Fruit fly (Drosophila melanogaster) whole organism, embryonic: ENCODE results near the gene cpb.

Experiments
- Ada2b ChIP-seq: fragments of 200-800 bp; sonication (Bioruptor generic); IDR thresholded peaks from 2 replicates; pipeline ENCODE4 v1.3.6; 2022; ENCODE audit warnings: missing biosample characterization, missing genetic modification characterization
- Antp ChIP-seq: fragments of 200-800 bp; sonication (Bioruptor generic); optimal IDR thresholded peaks from 3 replicates; lab custom pipeline; 2016; ENCODE audit warnings: missing biosample characterization, missing genetic modification characterization
- Atf3 ChIP-seq: fragments of 200-800 bp; sonication (Bioruptor generic); optimal IDR thresholded peaks from 3 replicates; lab custom pipeline; 2016; ENCODE audit warnings: missing biosample characterization, missing genetic modification characterization
- BEAF-32 ChIP-seq: fragments of 200-800 bp; sonication (Bioruptor generic); optimal IDR thresholded peaks from 3 replicates; lab custom pipeline; 2017; ENCODE audit warnings: missing biosample characterization, missing genetic modification characterization, mild to moderate bottlenecking, moderate library complexity, missing genetic modification reagents
- Bgb ChIP-seq: fragments of 200-800 bp; sonication (Bioruptor generic); IDR thresholded peaks from 2 replicates; pipeline ENCODE4 v1.3.6; 2022; ENCODE audit warnings: missing biosample characterization, missing genetic modification characterization; ENCODE audit not compliant: partially characterized antibody
- CG11695 ChIP-seq: fragments of 200-800 bp; sonication (Bioruptor generic); IDR thresholded peaks from 3 replicates; pipeline ENCODE4 v1.3.6; 2022; ENCODE audit warnings: missing biosample characterization, missing genetic modification characterization
- CG13296 ChIP-seq: fragments of 200-800 bp; sonication (Bioruptor generic); optimal IDR thresholded peaks from 3 replicates; lab custom pipeline; 2018; ENCODE audit warnings: missing biosample characterization, mild to moderate bottlenecking, missing genetic modification characterization
- CG13775 ChIP-seq: fragments of 200-800 bp; sonication (Bioruptor generic); optimal IDR thresholded peaks from 3 replicates; lab custom pipeline; 2017; ENCODE audit warnings: missing biosample characterization, mild to moderate bottlenecking, missing genetic modification characterization
- CG14050 ChIP-seq: fragments of 200-800 bp; sonication (Bioruptor generic); IDR thresholded peaks from 3 replicates; pipeline ENCODE4 v1.3.6; 2022; ENCODE audit warnings: missing biosample characterization, missing genetic modification characterization
- CG15073 ChIP-seq: fragments of 200-800 bp; sonication (Bioruptor generic); optimal IDR thresholded peaks from 2 replicates; lab custom pipeline; 2016; ENCODE audit warnings: missing biosample characterization, missing genetic modification characterization
- CG15269 ChIP-seq: fragments of 200-800 bp; sonication (Bioruptor generic); optimal IDR thresholded peaks from 2 replicates; lab custom pipeline; 2018; ENCODE audit warnings: missing biosample characterization, mild to moderate bottlenecking, missing genetic modification characterization, moderate library complexity
- CG1602 ChIP-seq: fragments of 200-800 bp; sonication (Bioruptor generic); optimal IDR thresholded peaks from 3 replicates; lab custom pipeline; 2016; ENCODE audit warnings: missing biosample characterization, missing genetic modification characterization
- CG1832 ChIP-seq: fragments of 200-800 bp; sonication (Bioruptor generic); optimal IDR thresholded peaks from 2 replicates; lab custom pipeline; 2017; ENCODE audit warnings: missing biosample characterization, mild to moderate bottlenecking, missing genetic modification characterization, inconsistent platforms
- CG34422 ChIP-seq: fragments of 200-800 bp; sonication (Bioruptor generic); IDR thresholded peaks from 3 replicates; pipeline ENCODE4 v1.3.6; 2022; ENCODE audit warnings: missing biosample characterization, missing genetic modification characterization
- CG4282 ChIP-seq: fragments of 200-800 bp; sonication (Bioruptor generic); optimal IDR thresholded peaks from 2 replicates; lab custom pipeline; 2016; ENCODE audit warnings: missing biosample characterization, missing genetic modification characterization
- CG4424 ChIP-seq: fragments of 200-800 bp; sonication (Bioruptor generic); optimal IDR thresholded peaks from 3 replicates; lab custom pipeline; 2016; ENCODE audit warnings: missing biosample characterization, missing genetic modification characterization
- CG6689 ChIP-seq: fragments of 200-800 bp; sonication (Bioruptor generic); IDR thresholded peaks from 2 replicates; pipeline ENCODE4 v1.3.6; 2022; ENCODE audit warnings: missing biosample characterization, missing genetic modification characterization
- CG8765 ChIP-seq: fragments of 200-800 bp; sonication (Bioruptor generic); IDR thresholded peaks from 2 replicates; pipeline ENCODE4 v1.3.6; 2022; ENCODE audit warnings: missing biosample characterization, missing genetic modification characterization
- CrebB ChIP-seq: fragments of 200-800 bp; sonication (Bioruptor generic); optimal IDR thresholded peaks from 3 replicates; lab custom pipeline; 2018; ENCODE audit warnings: missing biosample characterization, mild to moderate bottlenecking, missing genetic modification characterization
- Dek ChIP-seq: fragments of 200-800 bp; sonication (Bioruptor generic); optimal IDR thresholded peaks from 3 replicates; lab custom pipeline; 2019; ENCODE audit warnings: missing biosample characterization, mild to moderate bottlenecking, missing genetic modification characterization, moderate library complexity
- Doc2 ChIP-seq: fragments of 200-800 bp; sonication (Bioruptor generic); IDR thresholded peaks from 2 replicates; pipeline ENCODE4 v1.3.6; 2022; ENCODE audit warnings: missing biosample characterization, missing genetic modification characterization
- Dp ChIP-seq: fragments of 200-800 bp; sonication (Bioruptor generic); optimal IDR thresholded peaks from 2 replicates; lab custom pipeline; 2018; ENCODE audit warnings: missing biosample characterization, mild to moderate bottlenecking, missing genetic modification characterization, moderate library complexity
- Elba2 ChIP-seq: fragments of 200-800 bp; sonication (Bioruptor generic); optimal IDR thresholded peaks from 3 replicates; lab custom pipeline; 2016; ENCODE audit warnings: missing biosample characterization, missing genetic modification characterization
- HLH4C ChIP-seq: fragments of 200-800 bp; sonication (Bioruptor generic); IDR thresholded peaks from 3 replicates; pipeline ENCODE4 v1.3.6; 2022; ENCODE audit warnings: missing biosample characterization, missing genetic modification characterization; ENCODE audit not compliant: partially characterized antibody
- Hr51 ChIP-seq, 2 experiments: fragments of 200-800 bp; sonication (Bioruptor generic); optimal IDR thresholded peaks; 2 replicates in 1 of 2; 3 replicates in 1 of 2; lab custom pipeline; 2016 to 2018; ENCODE audit warnings: missing biosample characterization in 2 of 2, missing genetic modification characterization in 2 of 2, mild to moderate bottlenecking in 1 of 2, moderate library complexity in 1 of 2
- MESR4 ChIP-seq: fragments of 200-800 bp; sonication (Bioruptor generic); optimal IDR thresholded peaks from 2 replicates; lab custom pipeline; 2018; ENCODE audit warnings: missing biosample characterization, mild to moderate bottlenecking, missing genetic modification characterization, moderate library complexity
- MTF-1 ChIP-seq: fragments of 200-800 bp; sonication (Bioruptor generic); optimal IDR thresholded peaks from 2 replicates; lab custom pipeline; 2018; ENCODE audit warnings: missing biosample characterization, mild to moderate bottlenecking, missing genetic modification characterization, borderline replicate concordance
- Max ChIP-seq: fragments of 200-800 bp; sonication (Bioruptor generic); optimal IDR thresholded peaks from 2 replicates; lab custom pipeline; 2016; ENCODE audit warnings: missing biosample characterization, mild to moderate bottlenecking, missing genetic modification characterization
- Mrtf ChIP-seq: fragments of 200-800 bp; sonication (Bioruptor generic); IDR thresholded peaks from 3 replicates; pipeline ENCODE4 v1.3.6; 2022; ENCODE audit warnings: missing biosample characterization, missing genetic modification characterization
- NFAT ChIP-seq: fragments of 200-800 bp; sonication (Bioruptor generic); IDR thresholded peaks from 2 replicates; pipeline ENCODE4 v1.3.6; 2022; ENCODE audit warnings: missing biosample characterization, missing genetic modification characterization
- Nf-YC ChIP-seq: fragments of 200-800 bp; optimal IDR thresholded peaks from 3 replicates; lab custom pipeline; 2019; ENCODE audit warnings: missing biosample characterization, mild to moderate bottlenecking, missing genetic modification characterization, moderate library complexity
- Sry-β ChIP-seq: fragments of 200-800 bp; sonication (Bioruptor generic); optimal IDR thresholded peaks from 2 replicates; lab custom pipeline; 2018; ENCODE audit warnings: missing biosample characterization, mild to moderate bottlenecking, missing genetic modification characterization, moderate library complexity
- Xbp1 ChIP-seq: fragments of 200-800 bp; sonication (Bioruptor generic); optimal IDR thresholded peaks from 3 replicates; lab custom pipeline; 2016; ENCODE audit warnings: missing biosample characterization, mild to moderate bottlenecking, missing genetic modification characterization
- aop ChIP-seq: fragments of 200-800 bp; sonication (Bioruptor generic); IDR thresholded peaks from 2 replicates; pipeline ENCODE4 v1.3.6; 2022; ENCODE audit warnings: missing biosample characterization, missing genetic modification characterization
- bcd ChIP-seq: fragments of 200-800 bp; sonication (Bioruptor generic); optimal IDR thresholded peaks from 2 replicates; lab custom pipeline; 2017; ENCODE audit warnings: missing biosample characterization, mild to moderate bottlenecking, missing genetic modification characterization
- caup ChIP-seq: fragments of 200-800 bp; sonication (Bioruptor generic); optimal IDR thresholded peaks from 3 replicates; lab custom pipeline; 2017; ENCODE audit warnings: missing biosample characterization, mild to moderate bottlenecking, missing genetic modification characterization, moderate library complexity; ENCODE audit not compliant: severe bottlenecking
- chn ChIP-seq: fragments of 200-800 bp; sonication (Bioruptor generic); optimal IDR thresholded peaks from 2 replicates; lab custom pipeline; 2016; ENCODE audit warnings: missing biosample characterization, missing genetic modification characterization
- ci ChIP-seq: fragments of 200-800 bp; sonication (Bioruptor generic); IDR thresholded peaks from 3 replicates; pipeline ENCODE4 v1.3.6; 2022; ENCODE audit warnings: missing biosample characterization, missing genetic modification characterization
- exex ChIP-seq: fragments of 200-800 bp; sonication (Bioruptor generic); optimal IDR thresholded peaks from 4 replicates; lab custom pipeline; 2018; ENCODE audit warnings: missing biosample characterization, mild to moderate bottlenecking, missing genetic modification characterization, moderate library complexity
- gfzf ChIP-seq: fragments of 200-800 bp; sonication (Bioruptor generic); optimal IDR thresholded peaks from 2 replicates; lab custom pipeline; 2016; ENCODE audit warnings: missing biosample characterization, mild to moderate bottlenecking, missing genetic modification characterization, moderate library complexity
- grn ChIP-seq: fragments of 200-800 bp; sonication (Bioruptor generic); optimal IDR thresholded peaks from 3 replicates; lab custom pipeline; 2017; ENCODE audit warnings: missing biosample characterization, missing genetic modification characterization
- lbe ChIP-seq: fragments of 200-800 bp; sonication (Bioruptor generic); optimal IDR thresholded peaks from 2 replicates; lab custom pipeline; 2016; ENCODE audit warnings: missing biosample characterization, mild to moderate bottlenecking, missing genetic modification characterization
- lola ChIP-seq, 3 experiments: fragments of >200 bp in 2 of 3; fragments of 200-800 bp in 1 of 3; sonication (Bioruptor generic) in 1 of 3; optimal IDR thresholded peaks; 2 replicates each; lab custom pipeline; 2017 to 2019; ENCODE audit warnings: missing biosample characterization in 3 of 3, missing genetic modification characterization in 3 of 3, mild to moderate bottlenecking in 1 of 3, moderate library complexity in 1 of 3
- mld ChIP-seq: fragments of 200-800 bp; sonication (Bioruptor generic); IDR thresholded peaks from 3 replicates; pipeline ENCODE4 v1.3.6; 2022; ENCODE audit warnings: missing biosample characterization, missing genetic modification characterization; ENCODE audit not compliant: partially characterized antibody
- pum ChIP-seq: fragments of 200-800 bp; sonication (Bioruptor generic); optimal IDR thresholded peaks from 2 replicates; lab custom pipeline; 2016; ENCODE audit warnings: missing biosample characterization, missing genetic modification characterization
- ro ChIP-seq: fragments of 200-800 bp; sonication (Bioruptor generic); IDR thresholded peaks from 2 replicates; pipeline ENCODE4 v1.3.6; 2022; ENCODE audit warnings: missing biosample characterization, missing genetic modification characterization
- scrt ChIP-seq: fragments of 200-800 bp; sonication (Bioruptor generic); optimal IDR thresholded peaks from 2 replicates; lab custom pipeline; 2018; ENCODE audit warnings: missing biosample characterization, mild to moderate bottlenecking, missing genetic modification characterization, moderate library complexity
- slp2 ChIP-seq: fragments of 200-800 bp; sonication (Bioruptor generic); optimal IDR thresholded peaks from 2 replicates; lab custom pipeline; 2016; ENCODE audit warnings: missing biosample characterization, missing genetic modification characterization
- sr ChIP-seq: fragments of 200-800 bp; sonication (Bioruptor generic); IDR thresholded peaks from 3 replicates; pipeline ENCODE4 v1.3.6; 2022; ENCODE audit warnings: missing biosample characterization, missing genetic modification characterization
- tup ChIP-seq: fragments of 200-800 bp; sonication (Bioruptor generic); optimal IDR thresholded peaks from 2 replicates; lab custom pipeline; 2016; ENCODE audit warnings: missing biosample characterization, mild to moderate bottlenecking, missing genetic modification characterization, moderate library complexity
- usp ChIP-seq: fragments of >200 bp; optimal IDR thresholded peaks from 2 replicates; lab custom pipeline; 2017; ENCODE audit warnings: missing biosample characterization, missing genetic modification characterization

The cpb gene

DNA sequence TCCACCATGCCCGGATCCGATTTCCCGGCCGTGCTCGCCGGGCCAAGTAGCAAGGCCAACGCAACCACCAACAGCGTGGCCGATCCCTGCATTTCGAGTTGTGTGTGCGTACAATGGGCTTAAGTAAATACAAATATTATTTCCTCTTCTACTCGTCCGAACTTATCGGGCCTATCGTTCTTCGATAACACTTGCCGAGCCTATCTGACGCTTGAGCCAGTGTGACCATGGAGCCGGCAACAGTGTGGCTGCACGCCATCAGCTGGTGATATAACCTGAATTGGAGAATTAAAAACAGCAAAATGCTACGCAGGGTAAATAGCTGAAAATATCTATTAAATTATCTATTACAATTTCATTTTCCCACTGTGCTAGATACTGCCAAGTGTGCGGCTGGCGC lies 5.5 kb downstream of the cpb start, which contains the start of the genes CG17660 and mRpL48 (continued):
- peak; percentile 3 for TF ChIP-seq MTF-1
- TF ChIP-seq CG15269 (tag; lab: Kevin White, UChicago) = no peak
- TF ChIP-seq Elba2 (GFP tag; lab: Kevin White, UChicago) = no peak
- no peak for TF ChIP-seq Antp (GFP tag; lab: Kevin White, UChicago)
- no peak for TF ChIP-seq CG13775 (GFP tag; lab: Kevin White, UChicago)
- peak; percentile 91; the same call in 1 of the 3 replicates for TF ChIP-seq CG34422 (GFP tag; lab: Robert Waterston, UW)
- no peak for TF ChIP-seq Dek (tag; lab: Kevin White, UChicago)
- peak; percentile 25 for TF ChIP-seq Xbp1 (GFP tag; lab: Kevin White, UChicago)
- TF ChIP-seq CG14050 (GFP tag; lab: Robert Waterston, UW) = no peak
- peak; percentile 79 for TF ChIP-seq Bgb
- peak; percentile 72; the same call in 2 of the 3 replicates for TF ChIP-seq mld (GFP tag; lab: Robert Waterston, UW)
- TF ChIP-seq sr (GFP tag; lab: Robert Waterston, UW) = no peak
- TF ChIP-seq CG8765 = no peak
- TF ChIP-seq Sry-β (GFP tag; lab: Kevin White, UChicago) = no peak
- no peak for TF ChIP-seq lola (GFP tag; optimal IDR thresholded peaks at IDR 0.05; lab: Kevin White, UChicago)
- TF ChIP-seq ci = peak; percentile 63; the same call in 2 of the 3 replicates
- TF ChIP-seq Mrtf = peak; percentile 13; the same call in 1 of the 3 replicates
- TF ChIP-seq Hr51 (GFP tag; optimal IDR thresholded peaks at IDR 0.05; lab: Kevin White, UChicago) = no peak
- TF ChIP-seq Doc2 (GFP tag; lab: Robert Waterston, UW) = no peak
- no peak for TF ChIP-seq CG15073 (GFP tag; lab: Kevin White, UChicago)
- no peak for TF ChIP-seq CG13296 (GFP tag; lab: Kevin White, UChicago)
- TF ChIP-seq CG6689 (GFP tag; lab: Robert Waterston, UW) = no peak
- no peak for TF ChIP-seq NFAT (GFP tag; lab: Robert Waterston, UW)
- no peak for TF ChIP-seq CG11695 (GFP tag; lab: Robert Waterston, UW)
- TF ChIP-seq CG4424 (GFP tag; lab: Kevin White, UChicago) = no peak
- TF ChIP-seq lbe = no peak
- no peak for TF ChIP-seq usp (GFP tag; lab: Kevin White, UChicago)
- no peak for TF ChIP-seq Ada2b (GFP tag; lab: Robert Waterston, UW)
- TF ChIP-seq Nf-YC (tag; lab: Kevin White, UChicago) = no peak
- no peak for TF ChIP-seq slp2 (GFP tag; lab: Kevin White, UChicago)
- TF ChIP-seq exex (tag; lab: Kevin White, UChicago) = peak; percentile 10
- peak; percentile 90 for TF ChIP-seq MESR4 (GFP tag; lab: Kevin White, UChicago)
- TF ChIP-seq Atf3 = no peak
- no peak for TF ChIP-seq pum (GFP tag; lab: Kevin White, UChicago)
- TF ChIP-seq CrebB (tag; lab: Kevin White, UChicago) = peak; percentile 28
- TF ChIP-seq gfzf (GFP tag; lab: Kevin White, UChicago) = peak; percentile 72
- TF ChIP-seq CG1832 (GFP tag; lab: Kevin White, UChicago) = no peak
- peak; percentile 35 for TF ChIP-seq Max
- TF ChIP-seq BEAF-32 (GFP tag; lab: Kevin White, UChicago) = peak; percentile 64
- TF ChIP-seq CG4282 (GFP tag; lab: Kevin White, UChicago) = no peak
- TF ChIP-seq chn (GFP tag; lab: Kevin White, UChicago) = no peak
- peak; percentile 23 for TF ChIP-seq tup (GFP tag; lab: Kevin White, UChicago)
- TF ChIP-seq caup (GFP tag; lab: Kevin White, UChicago) = peak; percentile 22
- TF ChIP-seq scrt (GFP tag; lab: Kevin White, UChicago) = no peak
- peak; percentile 11 for TF ChIP-seq bcd (GFP tag; lab: Kevin White, UChicago)
- TF ChIP-seq grn = no peak
- no peak for TF ChIP-seq ro (GFP tag; lab: Robert Waterston, UW)
- peak; percentile 51 for TF ChIP-seq Dp (GFP tag; lab: Kevin White, UChicago)
- no peak for TF ChIP-seq CG1602 (GFP tag; lab: Kevin White, UChicago)
- TF ChIP-seq aop (GFP tag; lab: Robert Waterston, UW) = no peak
- TF ChIP-seq HLH4C = peak; percentile 83
